Worm (Caenorhabditis elegans): ENCODE measurements around the gene lea-1.

DNA sequence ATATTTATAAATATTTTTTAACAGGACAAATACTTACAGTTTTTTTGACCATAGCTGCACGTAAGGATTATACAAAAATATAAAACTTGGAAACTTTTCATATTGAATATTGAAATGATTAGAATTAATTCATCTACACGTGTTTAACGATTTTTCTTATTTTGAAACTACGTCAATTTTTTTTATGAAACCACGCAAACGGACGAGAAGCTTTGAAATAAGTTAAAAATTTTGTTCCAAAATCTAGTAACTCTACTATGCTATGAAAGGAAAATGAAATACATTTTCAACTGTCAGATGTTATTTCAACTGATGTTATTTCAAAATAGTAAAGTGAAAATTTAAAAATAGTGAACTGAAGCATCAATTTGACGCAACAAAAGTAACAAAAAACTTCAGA, 62.1 kb downstream of the lea-1 start, which contains the start of gene F57A8.6:
- TF ChIP-seq nhr-237 (tag; optimal IDR thresholded peaks at IDR 0.05), result no peak
- no peak for TF ChIP-seq daf-12 (tag; optimal IDR thresholded peaks at IDR 0.05)
- no peak for TF ChIP-seq lim-7 (GFP tag; IDR thresholded peaks at IDR 0.05)
- no peak for TF ChIP-seq rbr-2 (tag; optimal IDR thresholded peaks at IDR 0.05)

Measured in whole organism, L4 larva.